Worm (Caenorhabditis elegans): ENCODE measurements around the gene F20G2.2.

Gene F20G2.2

DNA sequence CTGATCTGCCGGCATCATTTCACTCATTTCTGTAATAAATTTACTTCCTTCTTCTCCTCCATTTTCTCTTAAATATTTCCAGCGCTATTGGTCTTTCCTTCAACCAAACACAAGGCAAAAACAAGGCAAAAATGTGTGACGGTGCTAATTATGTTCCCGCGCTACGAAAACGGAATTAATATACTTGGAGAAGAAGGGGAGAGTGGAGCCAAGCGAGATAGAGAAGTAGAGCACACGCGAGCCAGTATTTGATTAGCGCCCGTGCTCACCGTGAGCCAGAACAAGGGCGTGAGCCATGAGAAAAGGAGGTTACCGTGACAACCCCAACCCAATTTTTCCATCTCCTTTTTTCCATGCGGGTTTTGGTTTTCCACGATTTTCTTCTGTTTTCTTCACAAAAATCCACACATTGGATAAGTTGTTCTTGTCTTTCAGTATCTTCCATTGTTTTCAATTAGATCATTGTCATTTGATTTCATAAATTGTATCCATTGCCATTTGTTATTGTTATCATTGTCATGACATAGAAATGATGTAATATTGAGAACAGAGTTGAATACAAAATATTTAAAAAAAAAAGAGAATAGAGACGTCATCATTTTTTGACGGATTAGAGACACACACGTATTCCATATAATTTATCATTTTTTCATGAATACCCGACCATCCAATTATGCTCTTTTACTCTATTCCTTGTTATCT lies 6.4 kb upstream of the F20G2.2 start, which contains the start of gene F20G2.6:
Gene F20G2.6, plus strand, starts transcription at position 652 of the 702 bp plus-strand sequence.
- TF ChIP-seq ref-1 (GFP tag; conservative IDR thresholded peaks at IDR 0.05) (no peak), flt-1 (GFP tag; IDR thresholded peaks at IDR 0.05) (no peak), tab-1 (GFP tag; IDR thresholded peaks at IDR 0.05) (no peak), med-1 (GFP tag; optimal IDR thresholded peaks at IDR 0.05; ENCODE audit: insufficient read depth) (no peak), cog-1 (tag; optimal IDR thresholded peaks at IDR 0.05) (no peak), klf-2 (GFP tag; conservative IDR thresholded peaks at IDR 0.05) (no peak), ztf-23 (GFP tag; IDR thresholded peaks at IDR 0.05) (no peak), ztf-29 (GFP tag; IDR thresholded peaks at IDR 0.05) (no peak), T22C8.4 (GFP tag; IDR thresholded peaks at IDR 0.05) (no peak)

DNA sequence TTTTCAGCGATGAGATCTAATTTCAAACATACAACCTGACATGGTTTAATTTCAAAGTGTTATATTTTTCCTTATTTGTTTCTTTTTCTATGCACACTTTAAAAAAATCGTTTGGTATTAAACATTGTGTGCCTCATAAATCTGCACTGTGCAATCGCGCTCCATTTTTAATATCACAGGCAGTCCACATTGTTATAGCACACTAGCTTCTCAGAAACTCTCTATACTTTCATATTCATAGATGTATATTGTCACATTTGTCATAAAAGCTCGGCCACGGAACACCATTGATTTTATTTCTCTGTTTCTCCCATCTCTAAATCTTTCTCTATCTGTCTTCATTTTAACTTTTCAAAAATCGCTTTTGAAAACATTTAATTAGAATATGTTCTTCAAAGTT lies 1.1 kb upstream of the F20G2.2 start:
- TF ChIP-seq tab-1 (GFP tag; IDR thresholded peaks at IDR 0.05) (no peak), med-1 (GFP tag; optimal IDR thresholded peaks at IDR 0.05; ENCODE audit: insufficient read depth) (no peak), T22C8.4 (GFP tag; IDR thresholded peaks at IDR 0.05) (no peak), ref-1 (GFP tag; conservative IDR thresholded peaks at IDR 0.05) (no peak), flt-1 (GFP tag; IDR thresholded peaks at IDR 0.05) (no peak), ztf-29 (GFP tag; IDR thresholded peaks at IDR 0.05) (no peak), ztf-23 (GFP tag; IDR thresholded peaks at IDR 0.05) (no peak), klf-2 (GFP tag; conservative IDR thresholded peaks at IDR 0.05) (no peak), cog-1 (tag; optimal IDR thresholded peaks at IDR 0.05) (no peak)

DNA sequence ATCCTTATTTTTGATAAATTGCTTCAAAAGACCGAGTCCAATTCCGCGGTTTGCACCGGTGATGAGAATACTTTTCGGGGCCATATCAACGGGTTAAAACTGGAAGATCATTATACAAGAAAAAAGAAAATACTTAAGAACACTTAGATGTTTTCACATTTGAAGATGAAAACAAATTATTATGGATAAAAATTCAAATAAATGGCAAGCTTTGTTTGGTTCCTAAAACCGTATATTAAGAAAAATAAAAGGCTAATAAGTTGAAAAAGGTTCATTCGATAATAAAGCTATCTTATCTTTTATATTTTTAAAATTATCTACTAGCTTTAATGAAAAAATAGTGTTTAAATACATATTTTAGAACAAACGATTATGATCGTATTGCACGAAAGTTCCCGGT lies 2.7 kb downstream of the F20G2.2 start, which contains the start of gene F20G2.1:
Gene F20G2.1, minus strand, starts transcription at position 101 of the 400 bp plus-strand sequence.
- TF ChIP-seq ztf-23 (GFP tag; IDR thresholded peaks at IDR 0.05) = no peak
- TF ChIP-seq cog-1 (tag; optimal IDR thresholded peaks at IDR 0.05) = no peak
- TF ChIP-seq med-1 (GFP tag; optimal IDR thresholded peaks at IDR 0.05; ENCODE audit: insufficient read depth) = no peak
- no peak for TF ChIP-seq klf-2 (GFP tag; conservative IDR thresholded peaks at IDR 0.05)
- no peak for TF ChIP-seq T22C8.4 (GFP tag; IDR thresholded peaks at IDR 0.05)
- TF ChIP-seq flt-1 (GFP tag; IDR thresholded peaks at IDR 0.05) = no peak
- no peak for TF ChIP-seq ztf-29 (GFP tag; IDR thresholded peaks at IDR 0.05)
- TF ChIP-seq ref-1 (GFP tag; conservative IDR thresholded peaks at IDR 0.05) = no peak
- no peak for TF ChIP-seq tab-1 (GFP tag; IDR thresholded peaks at IDR 0.05)

DNA sequence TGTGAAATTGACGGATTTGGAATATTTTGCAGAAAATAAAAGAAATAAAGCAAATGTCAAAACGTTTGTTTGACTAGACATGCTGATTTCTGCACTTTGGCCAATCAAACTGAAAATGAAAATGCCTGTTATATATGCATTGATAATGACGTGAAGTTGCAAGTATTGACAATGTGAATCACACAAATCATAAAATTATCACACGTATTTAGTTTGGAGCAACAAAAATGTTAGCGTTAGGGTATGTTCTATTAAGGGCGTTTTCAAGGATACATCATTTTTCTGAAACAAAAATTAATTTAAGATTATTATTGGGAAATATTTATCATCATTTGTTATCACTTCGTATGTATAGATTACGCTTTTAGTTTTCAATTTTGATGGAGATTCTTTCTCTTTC lies 4.4 kb downstream of the F20G2.2 start, which contains the start of gene cld-9:
Gene cld-9, minus strand, starts transcription at position 81 of the 400 bp plus-strand sequence.
- TF ChIP-seq ztf-23 (GFP tag; IDR thresholded peaks at IDR 0.05) = no peak
- TF ChIP-seq med-1 (GFP tag; optimal IDR thresholded peaks at IDR 0.05; ENCODE audit: insufficient read depth) = no peak

DNA sequence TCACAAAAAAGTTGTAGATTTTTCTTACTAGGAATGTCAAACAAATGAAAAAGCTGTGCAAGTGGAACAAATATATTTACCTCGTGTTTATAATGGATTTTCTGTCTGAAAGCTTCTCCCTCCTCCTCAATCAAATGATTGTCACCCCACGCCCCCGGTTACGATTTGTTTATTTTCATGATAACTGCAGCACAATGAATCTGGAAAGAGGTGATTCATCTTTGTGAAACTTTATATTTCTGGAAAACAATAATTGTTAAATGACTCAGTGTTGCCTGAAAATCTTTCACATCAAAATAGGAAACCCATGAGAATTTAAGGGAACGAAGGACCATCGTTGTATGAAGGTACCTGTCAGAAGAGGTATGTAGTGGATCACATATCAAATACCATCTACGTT lies 7.6 kb downstream of the F20G2.2 start, which contains the start of gene F35E12.10:
Gene F35E12.10, minus strand, starts transcription at position 101 of the 400 bp plus-strand sequence.
- no peak for TF ChIP-seq ref-1 (GFP tag; conservative IDR thresholded peaks at IDR 0.05)
- TF ChIP-seq flt-1 (GFP tag; IDR thresholded peaks at IDR 0.05) = no peak

DNA sequence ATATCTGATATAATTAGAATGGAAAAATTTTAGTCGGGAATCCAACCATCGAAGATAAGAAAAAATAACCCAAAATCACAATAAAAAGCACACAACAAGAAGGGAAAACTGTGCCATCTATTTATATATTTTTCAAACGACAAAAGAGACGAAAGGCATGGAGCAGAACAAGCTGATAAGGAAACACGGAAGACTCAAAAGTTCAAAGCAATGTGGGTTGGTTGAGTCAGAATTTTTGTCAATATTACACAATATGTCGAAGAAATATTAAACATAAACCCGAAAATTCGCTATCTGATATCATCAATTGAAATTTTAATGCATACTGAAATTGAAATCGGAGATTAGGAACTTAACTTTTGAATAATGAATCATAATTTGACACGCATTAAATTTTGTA lies 11.3 kb downstream of the F20G2.2 start, which contains the start of gene F35E12.9:
Gene F35E12.9, minus strand, starts transcription at position 227 of the 400 bp plus-strand sequence.
- TF ChIP-seq med-1 (GFP tag; optimal IDR thresholded peaks at IDR 0.05; ENCODE audit: insufficient read depth) = no peak
- no peak for TF ChIP-seq flt-1 (GFP tag; IDR thresholded peaks at IDR 0.05)
- no peak for TF ChIP-seq ref-1 (GFP tag; conservative IDR thresholded peaks at IDR 0.05)
- no peak for TF ChIP-seq T22C8.4 (GFP tag; IDR thresholded peaks at IDR 0.05)
- TF ChIP-seq klf-2 (GFP tag; conservative IDR thresholded peaks at IDR 0.05) = no peak
- no peak for TF ChIP-seq ztf-29 (GFP tag; IDR thresholded peaks at IDR 0.05)
- no peak for TF ChIP-seq cog-1 (tag; optimal IDR thresholded peaks at IDR 0.05)
- TF ChIP-seq ztf-23 (GFP tag; IDR thresholded peaks at IDR 0.05) = no peak
- TF ChIP-seq tab-1 (GFP tag; IDR thresholded peaks at IDR 0.05) = no peak

DNA sequence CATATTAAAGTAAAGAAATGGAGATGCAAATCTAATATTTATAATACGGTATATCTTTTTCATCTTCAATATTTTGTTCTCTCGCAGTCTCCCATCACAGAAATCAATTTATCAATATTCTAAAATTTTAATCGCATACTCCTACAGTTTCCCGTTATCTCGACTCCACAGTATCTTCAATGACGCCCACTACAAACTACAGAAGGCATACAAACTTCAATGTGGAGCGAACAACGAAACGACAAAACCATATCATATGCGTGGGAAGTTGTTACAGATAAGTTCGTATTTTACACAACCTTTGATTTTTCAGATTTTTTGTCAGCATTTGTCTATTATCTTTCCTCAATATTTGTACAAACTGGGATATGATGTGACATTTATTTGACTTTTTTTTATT lies 16.3 kb downstream of the F20G2.2 start:
- TF ChIP-seq T22C8.4 (GFP tag; IDR thresholded peaks at IDR 0.05) = no peak
- no peak for TF ChIP-seq ref-1 (GFP tag; conservative IDR thresholded peaks at IDR 0.05)
- no peak for TF ChIP-seq klf-2 (GFP tag; conservative IDR thresholded peaks at IDR 0.05)
- TF ChIP-seq ztf-29 (GFP tag; IDR thresholded peaks at IDR 0.05) = no peak
- TF ChIP-seq ztf-23 (GFP tag; IDR thresholded peaks at IDR 0.05) = no peak
- TF ChIP-seq med-1 (GFP tag; optimal IDR thresholded peaks at IDR 0.05; ENCODE audit: insufficient read depth) = no peak
- TF ChIP-seq flt-1 (GFP tag; IDR thresholded peaks at IDR 0.05) = no peak
- TF ChIP-seq cog-1 (tag; optimal IDR thresholded peaks at IDR 0.05) = no peak
- no peak for TF ChIP-seq tab-1 (GFP tag; IDR thresholded peaks at IDR 0.05)

DNA sequence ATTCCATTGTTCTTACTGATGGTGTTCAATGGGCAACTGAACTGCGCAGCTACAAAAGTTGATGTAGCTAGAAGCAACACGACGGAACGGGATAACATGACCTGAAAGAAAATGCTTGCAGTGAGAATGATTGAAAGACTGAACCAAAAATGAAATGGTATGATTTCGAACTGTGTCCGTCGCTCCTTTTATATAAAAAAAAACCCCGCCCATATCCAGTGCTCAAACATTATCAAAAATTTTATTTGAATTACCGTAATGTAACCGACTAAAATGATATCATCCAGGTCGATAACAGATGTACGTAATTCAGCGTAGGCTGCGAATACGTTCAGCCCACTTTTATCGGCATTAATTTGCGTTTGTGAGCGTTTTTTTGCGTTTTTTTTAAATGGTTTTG lies 17.8 kb downstream of the F20G2.2 start, which contains the start of gene irg-5:
Gene irg-5, minus strand, starts transcription at position 101 of the 400 bp plus-strand sequence.
- TF ChIP-seq ref-1 (GFP tag; conservative IDR thresholded peaks at IDR 0.05) = no peak

DNA sequence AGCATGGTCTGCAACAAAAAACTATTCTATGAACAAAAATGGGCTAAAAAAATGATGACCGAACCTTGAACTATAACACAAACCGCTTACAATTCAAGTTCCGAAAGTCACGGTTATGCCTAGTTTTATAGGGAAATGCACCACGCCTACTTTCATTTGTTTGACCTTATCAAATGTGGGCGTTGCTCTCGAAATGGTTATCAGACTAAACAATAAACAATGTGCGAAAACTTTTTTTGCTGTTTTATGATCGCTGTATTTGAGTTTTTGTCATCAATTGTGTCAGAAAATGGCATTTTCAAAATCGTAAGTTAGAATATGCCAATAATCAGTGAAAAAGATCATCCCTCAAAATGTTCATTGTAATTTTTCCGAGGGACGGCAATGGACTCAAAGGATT lies 20.1 kb downstream of the F20G2.2 start, which contains the start of gene F35E12.6:
Gene F35E12.6, minus strand, starts transcription at position 101 of the 400 bp plus-strand sequence.
- TF ChIP-seq klf-2 (GFP tag; conservative IDR thresholded peaks at IDR 0.05) (no peak), tab-1 (GFP tag; IDR thresholded peaks at IDR 0.05) (no peak), ztf-23 (GFP tag; IDR thresholded peaks at IDR 0.05) (no peak), med-1 (GFP tag; optimal IDR thresholded peaks at IDR 0.05; ENCODE audit: insufficient read depth) (no peak), flt-1 (GFP tag; IDR thresholded peaks at IDR 0.05) (no peak), ztf-29 (GFP tag; IDR thresholded peaks at IDR 0.05) (no peak), T22C8.4 (GFP tag; IDR thresholded peaks at IDR 0.05) (no peak), ref-1 (GFP tag; conservative IDR thresholded peaks at IDR 0.05) (no peak), cog-1 (tag; optimal IDR thresholded peaks at IDR 0.05) (no peak)

DNA sequence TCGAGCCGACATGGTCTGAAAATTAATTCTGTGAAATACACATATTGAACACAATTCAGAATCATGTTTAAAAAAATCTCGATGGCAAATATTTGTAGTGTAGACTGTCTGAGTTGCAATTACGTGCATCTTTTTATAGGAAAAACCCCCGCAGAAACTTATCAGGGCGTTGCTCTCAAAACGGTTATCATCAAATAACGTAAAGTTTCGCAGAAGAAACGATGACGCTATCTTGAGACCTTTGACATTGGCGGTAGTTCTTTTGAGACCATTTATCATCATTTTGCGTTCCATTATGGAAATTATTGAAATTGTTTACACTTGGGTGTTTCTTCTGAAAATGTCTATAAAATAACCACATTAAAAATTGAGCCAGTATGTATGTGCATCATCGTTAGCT lies 25.4 kb downstream of the F20G2.2 start, which contains the start of gene dct-17:
Gene dct-17, minus strand, starts transcription at position 23 of the 400 bp plus-strand sequence.
- TF ChIP-seq klf-2 (GFP tag; conservative IDR thresholded peaks at IDR 0.05) = no peak
- no peak for TF ChIP-seq ztf-29 (GFP tag; IDR thresholded peaks at IDR 0.05)
- TF ChIP-seq cog-1 (tag; optimal IDR thresholded peaks at IDR 0.05) = no peak
- no peak for TF ChIP-seq ref-1 (GFP tag; conservative IDR thresholded peaks at IDR 0.05)
- no peak for TF ChIP-seq ztf-23 (GFP tag; IDR thresholded peaks at IDR 0.05)
- no peak for TF ChIP-seq T22C8.4 (GFP tag; IDR thresholded peaks at IDR 0.05)
